Worm (Caenorhabditis elegans): Measurements from ENCODE around the gene K11H12.4.

The K11H12.4 gene

ce11 chrIV:659585-659984 is 16.1 kb downstream of the K11H12.4 start (continued):
- TF ChIP-seq nhr-19 (GFP tag; conservative IDR thresholded peaks at IDR 0.05) (no peak), C34B4.2 (tag; optimal IDR thresholded peaks at IDR 0.05) (no peak), zag-1 (tag; optimal IDR thresholded peaks at IDR 0.05) (no peak), fkh-4 (tag; optimal IDR thresholded peaks at IDR 0.05; ENCODE audit: borderline replicate concordance) (no peak), blmp-1 (tag; optimal IDR thresholded peaks at IDR 0.05) (no peak), aly-2 (tag; optimal IDR thresholded peaks at IDR 0.05) (no peak), nhr-77 (tag; optimal IDR thresholded peaks at IDR 0.05) (no peak), efl-3 (GFP tag; optimal IDR thresholded peaks at IDR 0.05) (no peak), tbx-2 (tag; optimal IDR thresholded peaks at IDR 0.05) (no peak), hpl-2 (GFP tag; optimal IDR thresholded peaks at IDR 0.05) (no peak), ama-1 (optimal IDR thresholded peaks at IDR 0.05) (no peak), ceh-63 (GFP tag; optimal IDR thresholded peaks at IDR 0.05) (no peak), lin-13 (GFP tag; optimal IDR thresholded peaks at IDR 0.05) (no peak), mab-9 (GFP tag; IDR thresholded peaks at IDR 0.05) (no peak), swsn-7 (tag; optimal IDR thresholded peaks at IDR 0.05) (no peak), hlh-17 (GFP tag; optimal IDR thresholded peaks at IDR 0.05; ENCODE audit: borderline replicate concordance) (no peak), grh-1 (GFP tag; IDR thresholded peaks at IDR 0.05) (no peak), C16A3.4 (tag; optimal IDR thresholded peaks at IDR 0.05) (no peak), rnt-1 (tag; optimal IDR thresholded peaks at IDR 0.05) (no peak), efl-1 (optimal IDR thresholded peaks at IDR 0.05) (no peak), efl-1 (GFP tag; optimal IDR thresholded peaks at IDR 0.05 in 1 of 2) (no peak), C04F5.9 (tag; optimal IDR thresholded peaks at IDR 0.05) (no peak), unc-86 (tag; optimal IDR thresholded peaks at IDR 0.05) (peak; percentile 64), vab-15 (tag; optimal IDR thresholded peaks at IDR 0.05) (no peak), isw-1 (GFP tag; IDR thresholded peaks at IDR 0.05) (no peak), pax-3 (tag; optimal IDR thresholded peaks at IDR 0.05) (no peak), fkh-8 (tag; optimal IDR thresholded peaks at IDR 0.05) (peak; percentile 67), nhr-90 (tag; optimal IDR thresholded peaks at IDR 0.05; ENCODE audit: poor library complexity) (no peak), unc-98 (GFP tag; IDR thresholded peaks at IDR 0.05) (no peak), egl-27 (tag; optimal IDR thresholded peaks at IDR 0.05) (no peak), ceh-8 (GFP tag; optimal IDR thresholded peaks at IDR 0.05) (no peak), elt-3 (tag; optimal IDR thresholded peaks at IDR 0.05) (no peak), nhr-28 (tag; optimal IDR thresholded peaks at IDR 0.05) (no peak), nhr-71 (tag; optimal IDR thresholded peaks at IDR 0.05) (peak; percentile 33), jun-1 (tag; optimal IDR thresholded peaks at IDR 0.05) (no peak)

DNA sequence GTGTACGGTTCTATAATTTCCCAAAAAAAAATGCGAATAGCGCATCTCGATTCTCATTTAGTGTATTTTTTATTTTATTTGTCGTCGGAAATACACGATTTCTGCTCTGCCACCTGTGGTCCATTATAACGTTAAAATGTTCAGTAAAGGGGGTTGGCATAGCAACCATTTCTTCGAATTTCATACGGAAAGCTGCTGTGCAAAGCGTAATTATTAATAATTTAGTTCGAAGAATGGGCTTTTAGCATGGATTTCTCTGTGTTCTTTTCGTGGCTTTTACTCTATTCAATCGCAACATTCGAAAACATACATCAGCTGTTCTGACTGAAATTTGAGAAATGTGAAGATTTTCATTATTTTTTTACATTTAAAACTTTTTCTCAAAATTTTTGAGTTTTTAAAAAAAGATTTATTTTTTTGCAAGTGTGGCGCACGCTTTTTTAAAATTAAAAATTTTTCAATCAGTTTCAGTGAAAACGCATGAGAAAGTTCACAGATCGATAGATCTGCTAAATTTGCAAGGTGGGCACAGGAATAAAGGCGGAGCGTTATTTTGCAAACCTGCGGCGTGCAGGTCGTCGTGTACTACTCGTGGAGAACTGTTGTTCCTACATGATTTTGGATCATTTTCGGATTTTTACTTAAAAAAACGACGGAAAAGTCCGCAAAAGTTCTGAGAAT is 17.0 kb downstream of the K11H12.4 start:
- peak in 1 of 2 experiments; percentile 21 for TF ChIP-seq lin-35 (GFP tag; optimal IDR thresholded peaks at IDR 0.05)
- TF ChIP-seq mep-1 (tag; optimal IDR thresholded peaks at IDR 0.05) = peak; percentile 14
- TF ChIP-seq dsc-1 (tag; optimal IDR thresholded peaks at IDR 0.05) = no peak
- TF ChIP-seq lsy-2 (tag; optimal IDR thresholded peaks at IDR 0.05) = no peak
- no peak for TF ChIP-seq fkh-4 (tag; optimal IDR thresholded peaks at IDR 0.05; ENCODE audit: borderline replicate concordance)
- peak; percentile 18 for TF ChIP-seq fkh-8 (tag; optimal IDR thresholded peaks at IDR 0.05)

ce11 chrIV:657932-658331 is 17.8 kb downstream of the K11H12.4 start:
- TF ChIP-seq blmp-1 (tag; optimal IDR thresholded peaks at IDR 0.05) (no peak), sox-4 (tag; optimal IDR thresholded peaks at IDR 0.05) (peak; percentile 23), C04F5.9 (tag; optimal IDR thresholded peaks at IDR 0.05) (peak; percentile 59), ceh-63 (GFP tag; optimal IDR thresholded peaks at IDR 0.05) (no peak), hlh-4 (tag; optimal IDR thresholded peaks at IDR 0.05) (no peak), egl-27 (tag; optimal IDR thresholded peaks at IDR 0.05) (no peak), pag-3 (tag; optimal IDR thresholded peaks at IDR 0.05; ENCODE audit: borderline replicate concordance, insufficient read depth) (no peak), vab-15 (tag; optimal IDR thresholded peaks at IDR 0.05) (no peak), elt-3 (tag; optimal IDR thresholded peaks at IDR 0.05) (peak in 1 of 6 experiments; percentile 22), pax-3 (tag; optimal IDR thresholded peaks at IDR 0.05) (no peak), lin-13 (GFP tag; optimal IDR thresholded peaks at IDR 0.05) (peak; percentile 58), snpc-4 (tag; optimal IDR thresholded peaks at IDR 0.05) (peak; percentile 99), ces-1 (GFP tag; optimal IDR thresholded peaks at IDR 0.05) (no peak), nhr-90 (tag; optimal IDR thresholded peaks at IDR 0.05; ENCODE audit: poor library complexity) (peak; percentile 89), lsy-2 (tag; optimal IDR thresholded peaks at IDR 0.05) (peak; percentile 86 to 88), tbx-2 (tag; optimal IDR thresholded peaks at IDR 0.05) (peak; percentile 61), jun-1 (tag; optimal IDR thresholded peaks at IDR 0.05) (no peak), rnt-1 (tag; optimal IDR thresholded peaks at IDR 0.05) (peak; percentile 94), fkh-10 (GFP tag; optimal IDR thresholded peaks at IDR 0.05) (no peak), tlp-1 (tag; optimal IDR thresholded peaks at IDR 0.05) (no peak), lir-3 (tag; optimal IDR thresholded peaks at IDR 0.05; ENCODE audit: poor library complexity) (peak; percentile 53), egl-13 (tag; optimal IDR thresholded peaks at IDR 0.05) (peak; percentile 7)
